Fruit fly (Drosophila melanogaster): ENCODE results near the gene CG8176.

Gene CG8176

DNA sequence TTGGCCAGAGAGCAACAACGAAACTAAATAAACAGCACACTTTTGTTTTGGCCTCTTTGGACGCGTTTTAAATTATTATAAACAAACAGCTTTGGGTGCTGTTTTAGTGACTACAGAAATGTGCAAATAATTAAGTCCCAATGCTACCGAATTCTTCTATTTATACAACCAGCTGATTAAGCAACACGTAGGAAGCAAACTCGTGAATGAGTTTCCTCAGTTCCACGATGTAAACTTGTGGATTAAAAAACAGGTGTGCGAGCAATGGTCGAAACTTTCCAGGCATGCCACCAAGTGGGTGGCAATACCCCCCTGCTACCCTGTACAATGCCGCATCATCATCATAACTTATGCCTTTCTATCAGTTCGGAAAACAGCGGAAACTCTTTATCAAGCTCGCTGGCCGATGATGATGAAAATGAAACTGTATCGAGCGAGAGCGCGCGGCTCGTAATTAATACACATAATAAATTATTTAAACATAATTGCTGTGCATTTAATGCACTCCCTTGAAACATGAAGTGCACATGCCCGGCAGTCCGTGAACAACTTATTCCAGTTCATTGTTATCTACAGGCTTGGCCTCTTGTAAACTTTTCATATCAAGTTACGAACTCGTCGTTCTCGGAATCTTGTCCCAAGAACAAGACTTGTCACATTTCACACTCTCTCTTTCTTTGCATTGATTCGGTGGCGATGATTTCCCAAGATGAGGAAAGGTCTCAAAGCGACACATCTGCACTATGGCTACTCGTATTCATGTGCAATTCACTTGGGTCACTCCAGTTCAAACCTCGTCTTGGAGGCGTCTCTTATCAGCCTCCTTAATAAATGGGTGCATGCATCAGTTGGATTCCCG, 15.4 kb upstream of the CG8176 start:
- TF ChIP-seq lola (GFP tag; optimal IDR thresholded peaks at IDR 0.05) (no peak), Abd-B (GFP tag; optimal IDR thresholded peaks at IDR 0.05) (no peak), CrebA (GFP tag; optimal IDR thresholded peaks at IDR 0.05; ENCODE audit: borderline replicate concordance) (no peak), h (GFP tag; optimal IDR thresholded peaks at IDR 0.05) (peak; percentile 14)

DNA sequence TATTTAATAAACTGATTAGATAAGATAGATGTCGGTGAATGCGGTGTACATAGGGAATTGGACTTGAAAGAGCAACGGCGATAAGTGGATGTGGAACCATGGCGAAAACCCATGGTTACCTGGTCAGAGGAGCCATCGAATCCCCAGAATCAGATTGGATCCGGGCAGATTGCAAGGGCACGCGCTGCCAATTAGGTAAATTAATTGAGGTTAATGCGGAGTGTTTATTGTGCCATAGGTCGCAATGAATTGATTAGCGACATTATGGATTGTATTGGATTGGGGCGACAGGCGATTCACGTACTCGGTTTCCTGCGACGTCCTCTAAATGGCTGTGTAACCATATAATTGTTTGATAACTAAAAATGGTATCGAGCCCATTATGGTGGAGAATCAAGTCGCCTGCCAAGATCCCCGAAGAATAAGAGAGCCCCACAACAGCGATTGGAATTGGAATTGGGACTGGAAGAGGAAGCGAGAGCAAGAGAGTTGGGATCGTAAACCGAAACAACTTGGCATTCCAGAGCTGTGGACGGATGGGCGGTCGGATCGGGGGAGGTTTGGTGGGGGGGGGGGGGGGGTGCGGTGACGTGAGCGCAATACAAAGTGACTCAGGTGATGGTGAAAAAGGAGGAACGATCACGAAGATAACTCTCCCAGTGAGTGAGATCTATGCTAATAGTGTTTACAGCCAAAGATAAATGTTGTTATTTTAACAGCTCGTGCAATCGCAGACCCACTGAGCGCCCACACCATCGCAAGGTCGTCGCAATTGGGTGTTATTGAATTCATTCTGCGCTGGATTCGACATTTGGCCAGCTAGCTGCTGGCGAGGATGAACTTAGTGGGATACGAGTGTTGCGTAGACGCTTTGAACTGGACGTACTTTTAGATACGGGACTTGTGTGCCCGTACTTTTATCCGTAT, 14.1 kb upstream of the CG8176 start:
- TF ChIP-seq Hr78 (GFP tag; optimal IDR thresholded peaks at IDR 0.05): no peak
- TF ChIP-seq CG9705 (GFP tag; optimal IDR thresholded peaks at IDR 0.05): no peak
- TF ChIP-seq Dif (GFP tag; optimal IDR thresholded peaks at IDR 0.05; ENCODE audit: partially characterized antibody): peak; percentile 56
- TF ChIP-seq pan (optimal IDR thresholded peaks at IDR 0.05): no peak
- TF ChIP-seq dl (GFP tag; optimal IDR thresholded peaks at IDR 0.05; ENCODE audit: insufficient read depth in 1 of 2, partially characterized antibody in 2 of 2): peak in 1 of 2 experiments; percentile 61
- TF ChIP-seq h (GFP tag; optimal IDR thresholded peaks at IDR 0.05): peak; percentile 57

DNA sequence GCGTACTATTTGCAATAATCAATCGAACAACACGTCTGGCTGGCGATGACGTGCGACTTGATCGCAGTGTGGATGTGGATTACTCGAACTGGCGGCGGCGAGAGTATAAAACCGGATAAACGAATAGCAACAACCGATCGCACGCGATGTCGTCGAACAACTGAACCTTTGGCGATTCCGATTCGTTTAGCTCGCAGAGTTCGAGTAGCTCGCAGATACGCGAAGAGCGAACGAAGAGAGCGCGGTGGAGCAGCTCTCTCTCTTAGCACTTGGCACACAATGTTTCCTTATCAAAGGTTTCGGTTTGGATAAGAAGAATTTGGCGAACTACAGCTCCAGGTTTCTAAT, 13.4 kb upstream of the CG8176 start, which contains the start of gene RhoL:
RhoL (minus strand) TSS at position 166 of the 348 bp plus-strand sequence.
- peak; percentile 48 for TF ChIP-seq br (GFP tag; optimal IDR thresholded peaks at IDR 0.05)
- peak; percentile 61 for TF ChIP-seq jim (GFP tag; optimal IDR thresholded peaks at IDR 0.05)
- TF ChIP-seq pan (optimal IDR thresholded peaks at IDR 0.05): no peak
- TF ChIP-seq sage (GFP tag; optimal IDR thresholded peaks at IDR 0.05): no peak
- TF ChIP-seq ey (GFP tag; optimal IDR thresholded peaks at IDR 0.05): no peak
- TF ChIP-seq rgr (GFP tag; optimal IDR thresholded peaks at IDR 0.05): peak; percentile 37
- peak; percentile 84 for TF ChIP-seq Hr83 (GFP tag; optimal IDR thresholded peaks at IDR 0.05; ENCODE audit: poor library complexity, severe bottlenecking)
- TF ChIP-seq CrebA (GFP tag; optimal IDR thresholded peaks at IDR 0.05; ENCODE audit: borderline replicate concordance): no peak
- TF ChIP-seq lola (GFP tag; optimal IDR thresholded peaks at IDR 0.05): no peak
- TF ChIP-seq Hnf4 (GFP tag; optimal IDR thresholded peaks at IDR 0.05): peak; percentile 54
- TF ChIP-seq foxo (GFP tag; optimal IDR thresholded peaks at IDR 0.05): peak in 1 of 2 experiments; percentile 3
- peak; percentile 58 for TF ChIP-seq Sp1 (GFP tag; optimal IDR thresholded peaks at IDR 0.05)
- TF ChIP-seq woc (GFP tag; optimal IDR thresholded peaks at IDR 0.05): no peak
- peak; percentile 49 for TF ChIP-seq Vsx2 (GFP tag; optimal IDR thresholded peaks at IDR 0.05; ENCODE audit: partially characterized antibody)
- peak; percentile 76 for TF ChIP-seq h (GFP tag; optimal IDR thresholded peaks at IDR 0.05)
- TF ChIP-seq Dif (GFP tag; optimal IDR thresholded peaks at IDR 0.05; ENCODE audit: partially characterized antibody): peak; percentile 91
- peak; percentile 49 for TF ChIP-seq OdsH (GFP tag; optimal IDR thresholded peaks at IDR 0.05)
- TF ChIP-seq tai (GFP tag; optimal IDR thresholded peaks at IDR 0.05): peak; percentile 8
- peak; percentile 56 for TF ChIP-seq Rel (GFP tag; optimal IDR thresholded peaks at IDR 0.05)
- peak; percentile 66 for TF ChIP-seq Rel (tag; optimal IDR thresholded peaks at IDR 0.05)
- TF ChIP-seq Jra (GFP tag; optimal IDR thresholded peaks at IDR 0.05): peak; percentile 59
- TF ChIP-seq dl (GFP tag; optimal IDR thresholded peaks at IDR 0.05; ENCODE audit: insufficient read depth in 1 of 2, partially characterized antibody in 2 of 2): peak; percentile 82 to 89

DNA sequence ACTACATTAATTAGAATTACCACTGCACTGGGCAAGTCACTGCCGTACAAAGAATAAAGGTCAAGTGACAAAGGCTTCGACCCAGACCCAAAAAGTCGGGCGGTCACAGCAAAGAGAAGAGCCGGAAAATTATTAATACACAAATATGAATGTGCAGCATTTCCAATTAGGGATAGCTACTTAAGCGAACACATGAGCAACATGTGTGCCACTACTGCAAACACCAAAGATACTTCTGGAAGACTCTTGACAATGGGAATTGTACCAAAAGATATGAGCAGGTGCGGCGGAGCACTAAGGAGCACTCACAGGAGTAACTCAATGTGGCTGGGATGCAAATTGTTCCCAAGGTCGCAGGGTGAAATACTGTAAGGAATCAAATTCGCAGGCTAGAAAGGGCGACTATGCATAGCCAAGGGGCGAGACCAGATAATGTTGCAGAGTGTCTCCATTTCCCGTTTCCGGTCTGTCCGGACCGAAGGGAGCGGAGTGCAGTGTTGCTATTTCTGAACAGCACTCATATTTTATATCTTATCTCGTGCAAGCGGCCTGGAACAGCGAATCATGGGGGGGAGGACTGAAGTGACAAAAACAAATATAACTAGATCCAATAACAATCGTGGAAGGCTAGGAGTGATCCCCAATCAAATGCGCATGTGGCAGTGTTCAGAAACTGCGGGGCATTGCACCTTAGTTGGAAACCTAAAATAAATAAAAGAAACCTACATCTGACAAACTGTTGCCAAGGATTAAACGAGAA, 12.3 kb upstream of the CG8176 start:
- TF ChIP-seq br (GFP tag; optimal IDR thresholded peaks at IDR 0.05) (peak; percentile 14), HLH106 (tag; optimal IDR thresholded peaks at IDR 0.05) (no peak), GATAd (GFP tag; optimal IDR thresholded peaks at IDR 0.05) (no peak), Hr78 (GFP tag; optimal IDR thresholded peaks at IDR 0.05) (no peak), h (GFP tag; optimal IDR thresholded peaks at IDR 0.05) (peak; percentile 39), dl (GFP tag; optimal IDR thresholded peaks at IDR 0.05; ENCODE audit: insufficient read depth in 1 of 2, partially characterized antibody in 2 of 2) (no peak), pan (optimal IDR thresholded peaks at IDR 0.05) (no peak), OdsH (GFP tag; optimal IDR thresholded peaks at IDR 0.05) (no peak), usp (GFP tag; optimal IDR thresholded peaks at IDR 0.05) (no peak), CrebA (GFP tag; optimal IDR thresholded peaks at IDR 0.05; ENCODE audit: borderline replicate concordance) (no peak), sv (GFP tag; optimal IDR thresholded peaks at IDR 0.05) (no peak), CG9705 (GFP tag; optimal IDR thresholded peaks at IDR 0.05) (no peak), Hnf4 (GFP tag; optimal IDR thresholded peaks at IDR 0.05) (no peak), jim (GFP tag; optimal IDR thresholded peaks at IDR 0.05) (no peak), Rel (GFP tag; optimal IDR thresholded peaks at IDR 0.05) (no peak), Rel (tag; optimal IDR thresholded peaks at IDR 0.05) (peak; percentile 65), Dif (GFP tag; optimal IDR thresholded peaks at IDR 0.05; ENCODE audit: partially characterized antibody) (no peak)
